Worm (Caenorhabditis elegans) whole organism, L4 larva: ENCODE results near the gene C16A3.6.

ENCODE experiments used
- F37D6.2 ChIP-seq: sonication (generic microtip); optimal IDR thresholded peaks from 2 replicates; lab custom pipeline; 2016; ENCODE audit warnings: mild to moderate bottlenecking, missing genetic modification characterization, missing compliant biosample characterization
- F49E8.2 ChIP-seq: sonication (generic microtip); optimal IDR thresholded peaks from 2 replicates; lab custom pipeline; 2016; ENCODE audit warnings: missing compliant biosample characterization, mild to moderate bottlenecking, missing genetic modification characterization, borderline replicate concordance
- ZK337.2 ChIP-seq: fragments of 200-800 bp; sonication (Bioruptor generic); IDR thresholded peaks from 2 replicates; pipeline ENCODE4 v1.3.6; 2022; ENCODE audit warnings: missing genetic modification reagents, missing genetic modification characterization, missing compliant biosample characterization
- aha-1 ChIP-seq: fragments of 150-350 bp; peaks from one replicate; lab custom pipeline; 2014; ENCODE audit warnings: missing biosample characterization, missing genetic modification characterization
- ama-1 ChIP-seq: fragments of 150-350 bp; optimal IDR thresholded peaks from 2 replicates; lab custom pipeline; 2014; ENCODE audit warnings: inconsistent platforms, mixed read lengths
- ceh-44 ChIP-seq: fragments of 200-800 bp; sonication (Bioruptor generic); IDR thresholded peaks from 2 replicates; pipeline ENCODE4 v1.3.6; 2022; ENCODE audit warnings: missing genetic modification reagents, missing genetic modification characterization, missing compliant biosample characterization
- ces-1 ChIP-seq: fragments of 150-350 bp; sonication (generic microtip); optimal IDR thresholded peaks from 4 replicates; lab custom pipeline; 2014; ENCODE audit warnings: missing biosample characterization, missing genetic modification reagents, missing genetic modification characterization
- cey-2 ChIP-seq: sonication (generic microtip); optimal IDR thresholded peaks from 3 replicates; lab custom pipeline; 2017; ENCODE audit warnings: missing genetic modification characterization, mild to moderate bottlenecking, missing compliant biosample characterization, antibody characterized with exemption, borderline replicate concordance; ENCODE audit not compliant: insufficient read depth
- ctbp-1 ChIP-seq: fragments of 200-800 bp; sonication (Bioruptor generic); IDR thresholded peaks from 2 replicates; pipeline ENCODE4 v1.3.6; 2022; ENCODE audit warnings: missing genetic modification reagents, missing genetic modification characterization, missing compliant biosample characterization
- dmd-9 ChIP-seq: fragments of 200-800 bp; sonication (Bioruptor generic); IDR thresholded peaks from 2 replicates; pipeline ENCODE4 v1.3.6; 2022; ENCODE audit warnings: missing genetic modification reagents, missing genetic modification characterization, missing compliant biosample characterization
- egl-27 ChIP-seq: sonication (generic microtip); optimal IDR thresholded peaks from 3 replicates; lab custom pipeline; 2017; ENCODE audit warnings: missing biosample characterization, missing genetic modification reagents, missing genetic modification characterization
- fkh-10 ChIP-seq: fragments of 150-350 bp; optimal IDR thresholded peaks from 2 replicates; lab custom pipeline; 2014; ENCODE audit warnings: missing biosample characterization, missing genetic modification reagents, missing genetic modification characterization
- hif-1 ChIP-seq, 2 experiments: sonication (generic microtip); optimal IDR thresholded peaks; 2 replicates each; lab custom pipeline; 2016 to 2017; ENCODE audit warnings: missing compliant biosample characterization in 2 of 2, missing genetic modification characterization in 2 of 2, missing genetic modification reagents in 2 of 2, missing genotype in 2 of 2, mild to moderate bottlenecking in 1 of 2
- hlh-30 ChIP-seq: sonication (generic microtip); optimal IDR thresholded peaks from 2 replicates; lab custom pipeline; 2017; ENCODE audit warnings: antibody characterized with exemption, mild to moderate bottlenecking, missing genetic modification characterization, missing compliant biosample characterization; ENCODE audit not compliant: insufficient read depth
- lin-39 ChIP-seq: fragments of 150-350 bp; optimal IDR thresholded peaks from 2 replicates; lab custom pipeline; 2014; ENCODE audit warnings: missing biosample characterization, missing genetic modification reagents, missing genetic modification characterization
- lsy-2 ChIP-seq, 2 experiments: fragments of 150-350 bp in 1 of 2; sonication (generic microtip) in 1 of 2; optimal IDR thresholded peaks; 2 replicates each; lab custom pipeline; 2014 to 2017; ENCODE audit warnings: missing biosample characterization in 2 of 2, missing genetic modification characterization in 2 of 2
- mdl-1 ChIP-seq, 2 experiments: fragments of 150-350 bp in 1 of 2; sonication (generic microtip) in 1 of 2; optimal IDR thresholded peaks; 2 replicates each; lab custom pipeline; 2014 to 2017; ENCODE audit warnings: missing biosample characterization in 2 of 2, missing genetic modification characterization in 2 of 2
- mep-1 ChIP-seq: fragments of 150-350 bp; sonication (generic microtip); optimal IDR thresholded peaks from 3 replicates; lab custom pipeline; 2014; ENCODE audit warnings: missing biosample characterization, missing genetic modification characterization
- mes-2 ChIP-seq: sonication (generic microtip); optimal IDR thresholded peaks from 2 replicates; lab custom pipeline; 2016; ENCODE audit warnings: missing genotype, mild to moderate bottlenecking, missing genetic modification characterization, missing compliant biosample characterization; ENCODE audit not compliant: poor library complexity, severe bottlenecking
- mxl-3 ChIP-seq: fragments of 200-800 bp; sonication (Bioruptor generic); optimal IDR thresholded peaks from 2 replicates; lab custom pipeline; 2018; ENCODE audit warnings: mild to moderate bottlenecking, missing genetic modification characterization, missing compliant biosample characterization
- nhr-102 ChIP-seq: sonication (generic microtip); optimal IDR thresholded peaks from 2 replicates; lab custom pipeline; 2016; ENCODE audit warnings: mild to moderate bottlenecking, missing genetic modification characterization, moderate library complexity, missing compliant biosample characterization
- nhr-11 ChIP-seq: fragments of 150-350 bp; optimal IDR thresholded peaks from 2 replicates; lab custom pipeline; 2014; ENCODE audit warnings: missing biosample characterization, missing genetic modification characterization
- nhr-25 ChIP-seq: sonication (generic microtip); optimal IDR thresholded peaks from 2 replicates; lab custom pipeline; 2017; ENCODE audit warnings: missing genetic modification characterization, mild to moderate bottlenecking, missing compliant biosample characterization, antibody characterized with exemption, moderate library complexity, borderline replicate concordance; ENCODE audit not compliant: insufficient read depth
- nhr-28 ChIP-seq: fragments of 150-350 bp; optimal IDR thresholded peaks from 2 replicates; lab custom pipeline; 2014; ENCODE audit warnings: missing biosample characterization, missing genetic modification characterization
- nhr-42 ChIP-seq: fragments of 200-800 bp; sonication (Bioruptor generic); IDR thresholded peaks from 2 replicates; pipeline ENCODE4 v1.3.6; 2022; ENCODE audit warnings: missing genetic modification characterization, missing compliant biosample characterization
- rbr-2 ChIP-seq: sonication (generic microtip); optimal IDR thresholded peaks from 2 replicates; lab custom pipeline; 2016; ENCODE audit warnings: missing genotype, missing genetic modification characterization, missing compliant biosample characterization
- saeg-2 ChIP-seq: fragments of 200-800 bp; sonication (Bioruptor generic); IDR thresholded peaks from 2 replicates; pipeline ENCODE4 v1.3.6; 2022; ENCODE audit warnings: missing genetic modification reagents, missing genetic modification characterization, missing compliant biosample characterization
- set-16 ChIP-seq: fragments of 200-800 bp; sonication (Bioruptor generic); IDR thresholded peaks from 2 replicates; pipeline ENCODE4 v1.3.6; 2022; ENCODE audit warnings: missing genetic modification reagents, missing genetic modification characterization, missing compliant biosample characterization
- skn-1 ChIP-seq: fragments of 150-350 bp; optimal IDR thresholded peaks from 2 replicates; lab custom pipeline; 2014; ENCODE audit warnings: missing biosample characterization, missing genetic modification characterization
- tra-1 ChIP-seq: fragments of 200-800 bp; sonication (Bioruptor generic); IDR thresholded peaks from 2 replicates; pipeline ENCODE4 v1.3.6; 2022; ENCODE audit warnings: missing genetic modification reagents, missing genetic modification characterization, missing compliant biosample characterization
- unc-62 ChIP-seq, 3 experiments: fragments of 150-350 bp in 1 of 3; sonication (generic microtip); optimal IDR thresholded peaks in 2 of 3; peaks in 1 of 3; 1 replicate in 1 of 3; 2 replicates in 2 of 3; lab custom pipeline; 2014 to 2017; ENCODE audit warnings: missing biosample characterization in 3 of 3, missing genetic modification characterization in 3 of 3, missing genetic modification reagents in 3 of 3, missing genotype in 1 of 3
- zag-1 ChIP-seq: fragments of 150-350 bp; optimal IDR thresholded peaks from 2 replicates; lab custom pipeline; 2014; ENCODE audit warnings: missing biosample characterization, missing genetic modification characterization
- zfp-2 ChIP-seq: sonication (generic microtip); optimal IDR thresholded peaks from 2 replicates; lab custom pipeline; 2016; ENCODE audit warnings: mild to moderate bottlenecking, missing genetic modification characterization, missing compliant biosample characterization
- zip-2 ChIP-seq: fragments of 150-350 bp; optimal IDR thresholded peaks from 2 replicates; lab custom pipeline; 2014; ENCODE audit warnings: missing biosample characterization, missing genetic modification characterization
- ztf-7 ChIP-seq: fragments of 150-350 bp; optimal IDR thresholded peaks from 2 replicates; lab custom pipeline; 2014; ENCODE audit warnings: missing biosample characterization, missing genetic modification characterization

Gene C16A3.6

ce11 chrIII:6352459-6352858, 26.6 kb upstream of the C16A3.6 start:
- TF ChIP-seq fkh-10 (GFP tag; lab: Kevin White, UChicago), result peak; percentile 87
- TF ChIP-seq lsy-2 (tag; optimal IDR thresholded peaks at IDR 0.05; lab: Kevin White, UChicago), result peak in 1 of 2 experiments; percentile 12
- no peak for TF ChIP-seq nhr-25 (tag; lab: Kevin White, UChicago)
- peak; percentile 12 for TF ChIP-seq zag-1
- TF ChIP-seq mep-1 (tag; lab: Kevin White, UChicago), result peak; percentile 32
- TF ChIP-seq ctbp-1 (GFP tag; lab: Robert Waterston, UW), result peak; percentile 57; the same call in 1 of the 2 replicates
- TF ChIP-seq rbr-2 (tag; lab: Kevin White, UChicago), result peak; percentile 39
- TF ChIP-seq hlh-30, result peak; percentile 23
- peak; percentile 34 for TF ChIP-seq ces-1 (GFP tag; lab: Kevin White, UChicago)
- peak; percentile 94 for TF ChIP-seq aha-1 (tag; lab: Kevin White, UChicago)
- TF ChIP-seq mes-2 (tag; lab: Kevin White, UChicago), result no peak
- peak; percentile 6 for TF ChIP-seq F37D6.2 (tag; lab: Kevin White, UChicago)
- peak in 1 of 2 experiments; percentile 5 for TF ChIP-seq mdl-1 (tag; optimal IDR thresholded peaks at IDR 0.05; lab: Kevin White, UChicago)
- TF ChIP-seq hif-1 (tag; optimal IDR thresholded peaks at IDR 0.05; lab: Kevin White, UChicago), result no peak

ce11 chrIII:6353084-6353483, 25.9 kb upstream of the C16A3.6 start, which contains the start of gene akap-1:
TSS of gene akap-1 (plus strand) at chrIII:6353384.
- TF ChIP-seq zag-1, result no peak
- TF ChIP-seq, all 104 proteins: peak for 0

ce11 chrIII:6355359-6355758, 23.7 kb upstream of the C16A3.6 start:
- TF ChIP-seq aha-1 (tag; lab: Kevin White, UChicago), result peak; percentile 93
- TF ChIP-seq ceh-44 (GFP tag; lab: Robert Waterston, UW), result no peak
- TF ChIP-seq, all 104 proteins: peak for 1

- TF ChIP-seq F49E8.2 (tag; lab: Kevin White, UChicago), result no peak
- no peak for TF ChIP-seq dmd-9 (GFP tag; lab: Robert Waterston, UW)
- no peak for TF ChIP-seq ZK337.2 (GFP tag; lab: Robert Waterston, UW)
- peak; percentile 41 for TF ChIP-seq aha-1 (tag; lab: Kevin White, UChicago)
- TF ChIP-seq hlh-30, result peak; percentile 64
Observed at ce11 chrIII:6356007-6356406, 23.0 kb upstream of the C16A3.6 start.

- TF ChIP-seq ztf-7 (tag; lab: Kevin White, UChicago) (no peak), aha-1 (tag; lab: Kevin White, UChicago) (peak; percentile 91)
Observed at ce11 chrIII:6356764-6357163, 22.2 kb upstream of the C16A3.6 start.

ce11 chrIII:6358704-6359103, 20.3 kb upstream of the C16A3.6 start:
- TF ChIP-seq zfp-2 (no peak), egl-27 (tag; lab: Kevin White, UChicago) (no peak), lin-39 (tag; lab: Kevin White, UChicago) (no peak), nhr-102 (tag; lab: Kevin White, UChicago) (no peak)

- TF ChIP-seq mdl-1 (tag; optimal IDR thresholded peaks at IDR 0.05; lab: Kevin White, UChicago) (peak in 1 of 2 experiments; percentile 34), set-16 (GFP tag; lab: Robert Waterston, UW) (no peak), unc-62 (GFP tag; optimal IDR thresholded peaks at IDR 0.05 in 1 of 2; lab: Kevin White, UChicago) (peak in 1 of 2 experiments; percentile 98), unc-62 (tag; optimal IDR thresholded peaks at IDR 0.05; lab: Kevin White, UChicago) (no peak), tra-1 (GFP tag; lab: Robert Waterston, UW) (no peak), ztf-7 (tag; lab: Kevin White, UChicago) (no peak), mes-2 (tag; lab: Kevin White, UChicago) (peak; percentile 18), saeg-2 (GFP tag; lab: Robert Waterston, UW) (no peak), rbr-2 (tag; lab: Kevin White, UChicago) (no peak), cey-2 (tag; lab: Kevin White, UChicago) (no peak), ama-1 (lab: Kevin White, UChicago) (peak; percentile 14), nhr-28 (tag; lab: Kevin White, UChicago) (no peak), skn-1 (tag; lab: Kevin White, UChicago) (no peak), egl-27 (tag; lab: Kevin White, UChicago) (no peak), hlh-30 (peak; percentile 86), lsy-2 (tag; optimal IDR thresholded peaks at IDR 0.05; lab: Kevin White, UChicago) (peak in 1 of 2 experiments; percentile 7), nhr-42 (GFP tag; lab: Robert Waterston, UW) (no peak), nhr-11 (tag; lab: Kevin White, UChicago) (peak; percentile 7), zip-2 (no peak), mxl-3 (GFP tag; lab: Kevin White, UChicago) (no peak), lin-39 (tag; lab: Kevin White, UChicago) (no peak)
Observed at ce11 chrIII:6359171-6359854, 19.7 kb upstream of the C16A3.6 start.
